Worm (Caenorhabditis elegans) whole organism, midembryonic: Measurements from ENCODE around the gene W05H7.1.

Experiments used
- T22C8.4 ChIP-seq: fragments of 200-800 bp; sonication (Bioruptor generic); IDR thresholded peaks from 2 replicates; pipeline ENCODE4 v1.3.6; 2022; ENCODE audit warnings: missing genetic modification characterization, missing compliant biosample characterization
- klf-2 ChIP-seq: fragments of 200-800 bp; sonication (Bioruptor generic); conservative IDR thresholded peaks from 2 replicates; pipeline ENCODE4 v1.3.6; 2022; ENCODE audit warnings: missing genetic modification reagents, missing genetic modification characterization, missing compliant biosample characterization
- ref-1 ChIP-seq: fragments of 200-800 bp; sonication (Bioruptor generic); conservative IDR thresholded peaks from 2 replicates; pipeline ENCODE4 v1.3.6; 2022; ENCODE audit warnings: missing genetic modification reagents, missing genetic modification characterization, missing compliant biosample characterization

ce11 chrX:1494256-1494655 is 43.7 kb downstream of the W05H7.1 start, which contains the start of gene F09E10.5:
- no peak for TF ChIP-seq ref-1 (GFP tag; lab: Robert Waterston, UW)
- TF ChIP-seq T22C8.4 (GFP tag; lab: Robert Waterston, UW): no peak
- no peak for TF ChIP-seq klf-2 (GFP tag; lab: Robert Waterston, UW)
